Worm (Caenorhabditis elegans): ENCODE results near the gene H04D03.2.
A peak's percentile ranks its signal among the peaks of the same experiment; 100 is the strongest.

Gene H04D03.2

DNA sequence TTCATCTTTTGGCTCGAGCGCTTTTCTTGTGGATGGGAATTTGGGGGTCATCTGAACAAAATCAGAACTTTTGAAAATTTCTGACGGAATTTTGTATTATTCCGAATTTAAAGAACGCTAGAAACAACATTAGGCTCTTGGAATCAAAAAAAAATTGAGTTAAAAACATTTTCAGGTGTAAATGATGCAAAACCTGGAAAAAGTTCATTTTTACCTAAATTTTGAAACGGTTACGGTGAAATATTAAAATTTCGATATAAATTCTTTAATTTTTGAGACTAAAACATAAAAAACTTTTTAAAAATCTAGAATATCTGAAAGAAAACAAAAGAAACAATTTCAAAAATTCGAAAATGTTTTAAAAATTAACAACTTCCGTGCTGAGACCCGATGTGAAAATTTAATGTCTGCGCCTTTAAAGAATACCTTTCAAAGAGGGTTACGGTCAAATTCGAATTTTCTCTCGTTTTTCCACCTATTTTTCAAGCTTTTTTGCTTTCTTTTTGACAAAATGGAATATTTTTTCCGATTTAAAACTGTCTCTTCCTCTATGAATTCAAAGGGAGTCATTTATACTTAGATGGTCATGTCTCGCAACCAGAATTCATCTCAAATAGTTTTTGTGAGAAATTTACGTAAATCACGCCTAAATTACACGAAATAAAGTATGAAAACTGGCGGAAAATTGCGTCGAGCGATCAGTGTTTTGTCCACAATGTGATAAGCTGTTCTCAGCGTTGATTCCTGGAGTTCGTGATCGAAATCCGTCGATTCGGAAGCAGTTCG, at the start of gene H04D03.2, which contains the start of gene ecps-2:
Gene H04D03.2, minus strand, starts transcription at position 51 of the 786 bp plus-strand sequence.
Gene ecps-2, plus strand, starts transcription at position 736 of the 786 bp plus-strand sequence.
- TF ChIP-seq nhr-11 (tag; optimal IDR thresholded peaks at IDR 0.05) (no peak), rnt-1 (tag; optimal IDR thresholded peaks at IDR 0.05) (no peak), ceh-90 (tag; optimal IDR thresholded peaks at IDR 0.05) (no peak), fkh-4 (tag; optimal IDR thresholded peaks at IDR 0.05; ENCODE audit: borderline replicate concordance) (no peak), nhr-76 (tag; optimal IDR thresholded peaks at IDR 0.05) (no peak), tlp-1 (tag; optimal IDR thresholded peaks at IDR 0.05) (no peak), swsn-7 (tag; optimal IDR thresholded peaks at IDR 0.05) (no peak)

DNA sequence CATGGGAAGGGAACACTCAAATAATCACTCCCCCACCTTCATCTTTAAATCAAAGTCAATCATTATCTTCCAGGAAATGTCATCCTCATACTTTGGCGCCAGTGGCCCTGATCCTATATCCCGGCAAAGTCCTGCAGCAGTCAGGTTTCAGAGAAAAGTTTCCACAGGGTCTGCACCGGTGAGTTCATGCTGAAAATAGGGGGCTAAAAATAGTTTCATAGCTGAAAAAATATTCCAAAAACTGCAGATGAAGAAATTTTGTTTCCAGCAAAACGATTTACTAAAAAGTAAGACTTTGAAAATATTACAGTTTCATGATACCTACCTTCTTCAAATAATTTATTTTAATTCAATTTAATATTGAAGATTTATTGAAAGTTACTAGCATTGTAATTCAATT, 45.8 kb upstream of the H04D03.2 start, which contains the start of gene ptr-25:
Gene ptr-25, plus strand, starts transcription at position 73 of the 400 bp plus-strand sequence.
- no peak for TF ChIP-seq nhr-71 (tag; optimal IDR thresholded peaks at IDR 0.05)
- no peak for TF ChIP-seq lin-35 (GFP tag; optimal IDR thresholded peaks at IDR 0.05)
- TF ChIP-seq efl-1 (optimal IDR thresholded peaks at IDR 0.05): no peak
- TF ChIP-seq efl-1 (GFP tag; optimal IDR thresholded peaks at IDR 0.05 in 1 of 2): peak in 1 of 2 experiments; percentile 75

DNA sequence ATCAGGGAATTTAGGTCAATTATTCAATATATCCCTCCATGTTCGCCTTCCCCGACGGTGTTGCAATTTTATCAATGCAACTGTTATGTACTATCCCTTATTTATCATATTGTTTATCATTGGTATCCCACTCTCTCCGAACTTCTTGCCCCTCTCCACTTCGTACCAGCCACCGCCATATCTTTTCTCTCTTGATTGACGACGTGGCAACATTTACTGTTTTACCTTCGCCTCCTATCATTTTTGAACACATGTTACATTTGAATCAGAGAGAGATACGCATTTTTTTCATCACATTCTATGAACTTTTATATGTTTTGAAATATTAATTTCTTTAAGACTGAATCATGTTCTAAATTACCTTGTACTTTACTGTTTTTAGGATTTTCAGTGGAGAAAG, 44.2 kb upstream of the H04D03.2 start:
- no peak for TF ChIP-seq fkh-8 (tag; optimal IDR thresholded peaks at IDR 0.05)
- no peak for TF ChIP-seq ceh-90 (tag; optimal IDR thresholded peaks at IDR 0.05)
- TF ChIP-seq elt-2 (tag; optimal IDR thresholded peaks at IDR 0.05): no peak
- no peak for TF ChIP-seq snpc-4 (tag; optimal IDR thresholded peaks at IDR 0.05)
- TF ChIP-seq efl-1 (optimal IDR thresholded peaks at IDR 0.05): no peak
- TF ChIP-seq efl-1 (GFP tag; optimal IDR thresholded peaks at IDR 0.05 in 1 of 2): peak in 1 of 2 experiments; percentile 40
- peak in 4 of 6 experiments; percentile 14 to 61 (median 52) for TF ChIP-seq elt-3 (tag; optimal IDR thresholded peaks at IDR 0.05)
- TF ChIP-seq nhr-85 (tag): peak; percentile 36
- no peak for TF ChIP-seq pax-3 (tag; optimal IDR thresholded peaks at IDR 0.05)
- no peak for TF ChIP-seq sox-4 (tag; optimal IDR thresholded peaks at IDR 0.05)
- TF ChIP-seq blmp-1 (tag; optimal IDR thresholded peaks at IDR 0.05): peak; percentile 78
- no peak for TF ChIP-seq sptf-1 (tag; optimal IDR thresholded peaks at IDR 0.05)
- TF ChIP-seq C34B4.2 (tag; optimal IDR thresholded peaks at IDR 0.05): no peak
- no peak for TF ChIP-seq nhr-77 (tag; optimal IDR thresholded peaks at IDR 0.05)
- TF ChIP-seq hlh-4 (tag; optimal IDR thresholded peaks at IDR 0.05): no peak
- no peak for TF ChIP-seq lin-39 (tag; optimal IDR thresholded peaks at IDR 0.05)
- no peak for TF ChIP-seq egl-13 (tag; optimal IDR thresholded peaks at IDR 0.05)

DNA sequence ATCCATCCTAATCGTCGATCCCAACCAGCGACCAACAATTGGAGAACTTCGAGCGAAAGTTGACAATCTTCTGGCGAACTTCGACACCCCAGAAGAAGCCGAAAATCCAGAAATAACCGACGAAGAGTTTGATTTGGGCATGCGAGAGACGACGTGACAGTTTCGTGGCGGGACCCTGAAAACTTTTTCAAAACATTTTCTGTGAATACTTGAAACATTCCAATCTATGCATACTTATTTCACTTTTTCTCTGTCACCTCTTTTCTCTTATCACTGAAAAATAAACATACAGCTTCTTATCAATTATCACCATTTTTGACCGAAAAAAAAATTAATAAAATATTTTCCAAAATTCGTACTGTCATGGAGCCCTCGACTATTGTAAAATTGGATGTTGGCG, 39.8 kb upstream of the H04D03.2 start, which contains the start of gene D2045.8:
Gene D2045.8, plus strand, starts transcription at position 301 of the 400 bp plus-strand sequence.
- TF ChIP-seq fkh-8 (tag; optimal IDR thresholded peaks at IDR 0.05) (no peak), ceh-82 (tag; optimal IDR thresholded peaks at IDR 0.05) (no peak), mep-1 (tag; optimal IDR thresholded peaks at IDR 0.05) (no peak), isw-1 (GFP tag; IDR thresholded peaks at IDR 0.05) (no peak), nhr-77 (tag; optimal IDR thresholded peaks at IDR 0.05) (no peak), pqm-1 (tag; optimal IDR thresholded peaks at IDR 0.05) (no peak), ztf-11 (tag; optimal IDR thresholded peaks at IDR 0.05) (no peak), rnt-1 (tag; optimal IDR thresholded peaks at IDR 0.05) (no peak), ceh-88 (GFP tag; IDR thresholded peaks at IDR 0.05) (no peak), sptf-1 (tag; optimal IDR thresholded peaks at IDR 0.05) (no peak)

DNA sequence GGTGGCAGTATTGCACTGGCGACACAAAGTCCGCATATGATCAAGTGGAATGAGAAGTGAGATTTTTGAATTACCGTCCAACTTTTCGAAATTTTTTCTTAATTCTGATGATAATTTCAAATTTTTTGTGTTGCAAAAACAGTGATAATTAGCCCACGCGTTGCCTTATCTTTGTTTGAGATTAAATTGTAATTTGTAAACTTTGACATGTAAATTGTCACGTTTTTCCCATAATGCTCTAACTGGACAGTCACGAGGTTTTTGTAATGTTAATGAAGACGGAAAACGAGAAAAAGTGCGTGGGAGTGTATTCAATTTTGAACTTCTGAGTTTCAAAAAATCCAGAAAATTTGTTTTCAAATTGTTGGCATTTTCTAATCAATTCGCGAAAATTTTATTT, 39.3 kb upstream of the H04D03.2 start:
- TF ChIP-seq lin-35 (GFP tag; optimal IDR thresholded peaks at IDR 0.05) (peak in 1 of 2 experiments; percentile 21), ceh-88 (GFP tag; IDR thresholded peaks at IDR 0.05) (no peak), lin-39 (tag; optimal IDR thresholded peaks at IDR 0.05) (no peak), swsn-7 (tag; optimal IDR thresholded peaks at IDR 0.05) (no peak), egl-27 (tag; optimal IDR thresholded peaks at IDR 0.05) (no peak), sup-37 (GFP tag; optimal IDR thresholded peaks at IDR 0.05) (no peak), fkh-8 (tag; optimal IDR thresholded peaks at IDR 0.05) (no peak), ztf-11 (tag; optimal IDR thresholded peaks at IDR 0.05) (no peak), elt-2 (tag; optimal IDR thresholded peaks at IDR 0.05) (peak; percentile 70)

All from whole organism, L1 larva.